Worm (Caenorhabditis elegans) whole organism, L1 larva: ENCODE results near the gene hsd-2.

Experiments used
- ama-1 ChIP-seq: fragments of 150-350 bp; optimal IDR thresholded peaks from 2 replicates; lab custom pipeline; 2014
- elt-3 ChIP-seq, 6 experiments: fragments of 150-350 bp in 1 of 6; sonication (generic microtip); optimal IDR thresholded peaks; 2 replicates each; lab custom pipeline; 2017 to 2018; ENCODE audit warnings: missing biosample characterization in 6 of 6, missing genetic modification characterization in 6 of 6, inconsistent platforms in 1 of 6
- lin-39 ChIP-seq: fragments of 150-350 bp; optimal IDR thresholded peaks from 2 replicates; lab custom pipeline; 2014; ENCODE audit warnings: missing biosample characterization, missing genetic modification reagents, missing genetic modification characterization
- nhr-237 ChIP-seq: fragments of 150-350 bp; optimal IDR thresholded peaks from 2 replicates; lab custom pipeline; 2014; ENCODE audit warnings: missing biosample characterization, missing genetic modification characterization
- sptf-1 ChIP-seq: fragments of 150-350 bp; optimal IDR thresholded peaks from 2 replicates; lab custom pipeline; 2014; ENCODE audit warnings: missing biosample characterization, missing genetic modification characterization

ce11 chrX:4979060-4979459 lies 26.0 kb upstream of the hsd-2 start:
- TF ChIP-seq ama-1 (lab: Kevin White, UChicago) (no peak), nhr-237 (tag; lab: Kevin White, UChicago) (no peak), sptf-1 (tag; lab: Kevin White, UChicago) (no peak), lin-39 (tag; lab: Kevin White, UChicago) (no peak), elt-3 (tag; optimal IDR thresholded peaks at IDR 0.05; lab: Kevin White, UChicago) (no peak)
